Worm (Caenorhabditis elegans): ENCODE data around the gene ZK550.2.

DNA sequence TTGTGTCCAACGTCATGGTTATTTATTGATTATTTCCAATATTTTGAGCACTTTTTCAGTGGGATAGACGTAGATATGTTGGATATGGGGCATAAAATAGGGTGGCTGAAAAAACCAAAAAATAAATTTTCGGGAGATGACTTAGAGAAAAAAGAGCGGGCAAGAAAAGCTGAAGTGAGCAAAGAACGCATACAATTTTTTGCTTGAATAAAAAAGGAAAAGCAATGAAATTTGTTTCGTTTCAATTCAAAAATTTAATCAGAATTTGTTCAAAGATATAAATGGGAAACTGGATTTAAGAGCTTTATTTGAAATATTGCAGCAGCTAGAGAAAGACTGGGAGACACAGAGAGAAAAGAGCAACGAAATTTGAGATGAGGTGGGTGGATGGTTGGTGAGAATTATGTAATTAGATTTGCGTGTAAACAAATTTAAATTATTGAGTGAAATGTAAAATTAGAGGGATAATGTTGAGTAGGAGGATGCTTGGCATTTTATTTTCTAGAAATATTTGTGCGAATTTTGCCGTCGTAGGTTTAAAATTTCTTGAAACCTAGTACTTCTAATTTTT, 46.3 kb downstream of the ZK550.2 start, which contains the start of the genes T28F3.11 and slc-17.4:
- TF ChIP-seq ref-1 (GFP tag; conservative IDR thresholded peaks at IDR 0.05) (no peak), klf-2 (GFP tag; conservative IDR thresholded peaks at IDR 0.05) (no peak), flt-1 (GFP tag; IDR thresholded peaks at IDR 0.05) (no peak), T22C8.4 (GFP tag; IDR thresholded peaks at IDR 0.05) (no peak), med-1 (GFP tag; optimal IDR thresholded peaks at IDR 0.05; ENCODE audit: insufficient read depth) (no peak)
